Worm (Caenorhabditis elegans) whole organism, young adult: ENCODE results near the gene Y54G2A.77.

ENCODE experiments used
- B0035.1 ChIP-seq: sonication (generic microtip); optimal IDR thresholded peaks from 2 replicates; lab custom pipeline; 2016; ENCODE audit warnings: missing genetic modification characterization, mild to moderate bottlenecking, missing compliant biosample characterization, missing genotype, missing genetic modification reagents
- F10E7.11 ChIP-seq: sonication (generic microtip); optimal IDR thresholded peaks from 2 replicates; lab custom pipeline; 2017; ENCODE audit warnings: mild to moderate bottlenecking, missing genetic modification characterization, moderate library complexity, missing compliant biosample characterization
- F22D6.2 ChIP-seq: sonication (generic microtip); optimal IDR thresholded peaks from 2 replicates; lab custom pipeline; 2016; ENCODE audit warnings: mild to moderate bottlenecking, missing genetic modification characterization, missing compliant biosample characterization
- F37B4.10 ChIP-seq: fragments of 200-800 bp; sonication (Bioruptor generic); IDR thresholded peaks from 2 replicates; pipeline ENCODE4 v1.3.6; 2022; ENCODE audit warnings: missing genetic modification characterization, missing compliant biosample characterization
- T26A5.8 ChIP-seq: sonication (generic microtip); optimal IDR thresholded peaks from 2 replicates; lab custom pipeline; 2016; ENCODE audit warnings: missing genetic modification characterization, missing compliant biosample characterization
- ama-1 ChIP-seq, 3 experiments: fragments of 150-350 bp in 1 of 3; sonication (generic microtip) in 2 of 3; optimal IDR thresholded peaks; 2 replicates each; lab custom pipeline; 2014 to 2018; ENCODE audit warnings: missing biosample characterization in 2 of 3, missing genetic modification characterization in 2 of 3, missing genetic modification reagents in 2 of 3
- attf-5 ChIP-seq: fragments of 200-800 bp; sonication (Bioruptor generic); optimal IDR thresholded peaks from 2 replicates; lab custom pipeline; 2018; ENCODE audit warnings: mild to moderate bottlenecking, missing genetic modification characterization, missing compliant biosample characterization
- bed-2 ChIP-seq: fragments of 200-800 bp; sonication (Bioruptor generic); IDR thresholded peaks from 2 replicates; pipeline ENCODE4 v1.3.6; 2022; ENCODE audit warnings: missing genetic modification reagents, missing genetic modification characterization, missing compliant biosample characterization
- ccch-3 ChIP-seq: fragments of 200-800 bp; sonication (Bioruptor generic); optimal IDR thresholded peaks from 2 replicates; lab custom pipeline; 2018; ENCODE audit warnings: mild to moderate bottlenecking, missing genetic modification characterization, missing compliant biosample characterization
- ceh-100 ChIP-seq: fragments of 200-800 bp; sonication (Bioruptor generic); IDR thresholded peaks from 2 replicates; pipeline ENCODE4 v1.3.6; 2022; ENCODE audit warnings: missing genetic modification reagents, missing genetic modification characterization, missing compliant biosample characterization
- ceh-27 ChIP-seq: fragments of 200-800 bp; sonication (Bioruptor generic); optimal IDR thresholded peaks from 2 replicates; lab custom pipeline; 2018; ENCODE audit warnings: mild to moderate bottlenecking, missing genetic modification characterization, moderate library complexity, missing compliant biosample characterization
- ceh-79 ChIP-seq: sonication (generic microtip); optimal IDR thresholded peaks from 2 replicates; lab custom pipeline; 2017; ENCODE audit warnings: mild to moderate bottlenecking, missing genetic modification characterization, missing compliant biosample characterization
- efl-1 ChIP-seq: fragments of 150-350 bp; optimal IDR thresholded peaks from 2 replicates; lab custom pipeline; 2014; ENCODE audit warnings: missing biosample characterization, missing genetic modification reagents, missing genetic modification characterization
- egl-18 ChIP-seq: fragments of 200-800 bp; sonication (Bioruptor generic); IDR thresholded peaks from 2 replicates; pipeline ENCODE4 v1.3.6; 2022; ENCODE audit warnings: missing genetic modification reagents, missing genetic modification characterization, missing compliant biosample characterization
- egrh-3 ChIP-seq: fragments of 200-800 bp; sonication (Bioruptor generic); IDR thresholded peaks from 2 replicates; pipeline ENCODE4 v1.3.6; 2022; ENCODE audit warnings: missing genetic modification reagents, missing genetic modification characterization, missing compliant biosample characterization
- gei-17 ChIP-seq: fragments of 200-800 bp; sonication (Bioruptor generic); optimal IDR thresholded peaks from 2 replicates; lab custom pipeline; 2018; ENCODE audit warnings: mild to moderate bottlenecking, missing genetic modification characterization, missing compliant biosample characterization
- hlh-26 ChIP-seq: fragments of 200-800 bp; sonication (Bioruptor generic); conservative IDR thresholded peaks from 2 replicates; pipeline ENCODE4 v1.3.6; 2022; ENCODE audit warnings: missing genetic modification reagents, missing genetic modification characterization, missing compliant biosample characterization
- hmg-1.2 ChIP-seq: fragments of 200-800 bp; sonication (Bioruptor generic); IDR thresholded peaks from 2 replicates; pipeline ENCODE4 v1.3.6; 2022; ENCODE audit warnings: missing genetic modification reagents, missing genetic modification characterization, missing compliant biosample characterization
- hrde-1 ChIP-seq: sonication (generic microtip); optimal IDR thresholded peaks from 2 replicates; lab custom pipeline; 2016; ENCODE audit warnings: missing genetic modification characterization, mild to moderate bottlenecking, missing compliant biosample characterization, moderate library complexity, missing genotype, missing genetic modification reagents, borderline replicate concordance
- lag-1 ChIP-seq: fragments of 200-800 bp; sonication (Bioruptor generic); IDR thresholded peaks from 2 replicates; pipeline ENCODE4 v1.3.6; 2022; ENCODE audit warnings: missing genetic modification reagents, missing genetic modification characterization, missing compliant biosample characterization
- let-526 ChIP-seq: fragments of 200-800 bp; sonication (Bioruptor generic); IDR thresholded peaks from 2 replicates; pipeline ENCODE4 v1.3.6; 2022; ENCODE audit warnings: missing genetic modification reagents, missing genetic modification characterization, missing compliant biosample characterization
- let-607 ChIP-seq, 2 experiments: fragments of 200-800 bp in 1 of 2; sonication (Bioruptor generic) in 1 of 2; sonication (generic microtip) in 1 of 2; optimal IDR thresholded peaks; 2 replicates each; lab custom pipeline; 2016 to 2018; ENCODE audit warnings: mild to moderate bottlenecking in 2 of 2, missing compliant biosample characterization in 2 of 2, missing genetic modification characterization in 2 of 2, moderate library complexity in 2 of 2, missing genotype in 1 of 2
- lsl-1 ChIP-seq: fragments of 200-800 bp; sonication (Bioruptor generic); optimal IDR thresholded peaks from 2 replicates; lab custom pipeline; 2018; ENCODE audit warnings: mild to moderate bottlenecking, missing genetic modification characterization, moderate library complexity, missing compliant biosample characterization
- madf-3 ChIP-seq: fragments of 200-800 bp; sonication (Bioruptor generic); IDR thresholded peaks from 2 replicates; pipeline ENCODE4 v1.3.6; 2022; ENCODE audit warnings: missing genetic modification reagents, missing genetic modification characterization, missing compliant biosample characterization
- mcd-1 ChIP-seq: fragments of 200-800 bp; sonication (Bioruptor generic); IDR thresholded peaks from 2 replicates; pipeline ENCODE4 v1.3.6; 2022; ENCODE audit warnings: missing genetic modification reagents, missing genetic modification characterization, missing compliant biosample characterization
- nfya-2 ChIP-seq: fragments of 200-800 bp; sonication (Bioruptor generic); IDR thresholded peaks from 2 replicates; pipeline ENCODE4 v1.3.6; 2022; ENCODE audit warnings: missing genetic modification reagents, missing genetic modification characterization, missing compliant biosample characterization
- nhr-179 ChIP-seq: sonication (generic microtip); optimal IDR thresholded peaks from 2 replicates; lab custom pipeline; 2016; ENCODE audit warnings: mild to moderate bottlenecking, missing genetic modification characterization, missing compliant biosample characterization
- nhr-90 ChIP-seq: sonication (generic microtip); optimal IDR thresholded peaks from 2 replicates; lab custom pipeline; 2016; ENCODE audit warnings: missing genotype, mild to moderate bottlenecking, missing genetic modification characterization, missing compliant biosample characterization
- pbrm-1 ChIP-seq: fragments of 200-800 bp; sonication (Bioruptor generic); IDR thresholded peaks from 2 replicates; pipeline ENCODE4 v1.3.6; 2022; ENCODE audit warnings: missing genetic modification reagents, missing genetic modification characterization, missing compliant biosample characterization
- pha-4 ChIP-seq: fragments of 150-350 bp; sonication (generic microtip); optimal IDR thresholded peaks from 2 replicates; lab custom pipeline; 2014; ENCODE audit warnings: missing biosample characterization, missing genetic modification reagents, missing genetic modification characterization
- sdz-38 ChIP-seq: sonication (generic microtip); optimal IDR thresholded peaks from 2 replicates; lab custom pipeline; 2016; ENCODE audit warnings: missing genotype, missing genetic modification characterization, missing compliant biosample characterization
- sea-2 ChIP-seq: fragments of 200-800 bp; sonication (Bioruptor generic); IDR thresholded peaks from 2 replicates; pipeline ENCODE4 v1.3.6; 2022; ENCODE audit warnings: missing genetic modification characterization, missing compliant biosample characterization
- snpc-3.4 ChIP-seq: sonication (generic microtip); optimal IDR thresholded peaks from 2 replicates; lab custom pipeline; 2017; ENCODE audit warnings: missing genetic modification characterization, mild to moderate bottlenecking, missing compliant biosample characterization, antibody characterized with exemption, moderate library complexity, missing genotype, missing genetic modification reagents
- somi-1 ChIP-seq: fragments of 200-800 bp; sonication (Bioruptor generic); optimal IDR thresholded peaks from 2 replicates; lab custom pipeline; 2018; ENCODE audit warnings: mild to moderate bottlenecking, missing genetic modification characterization, missing compliant biosample characterization
- tlf-1 ChIP-seq: fragments of 200-800 bp; sonication (Bioruptor generic); optimal IDR thresholded peaks from 2 replicates; lab custom pipeline; 2018; ENCODE audit warnings: mild to moderate bottlenecking, missing genetic modification characterization, missing compliant biosample characterization
- unc-62 ChIP-seq: fragments of 150-350 bp; optimal IDR thresholded peaks from 2 replicates; lab custom pipeline; 2014; ENCODE audit warnings: missing biosample characterization, missing genetic modification reagents, missing genetic modification characterization
- zfh-2 ChIP-seq: fragments of 200-800 bp; sonication (Bioruptor generic); conservative IDR thresholded peaks from 2 replicates; pipeline ENCODE4 v1.3.6; 2022; ENCODE audit warnings: missing genetic modification reagents, missing genetic modification characterization, missing compliant biosample characterization
- zim-3 ChIP-seq: sonication (generic microtip); optimal IDR thresholded peaks from 2 replicates; lab custom pipeline; 2017; ENCODE audit warnings: mild to moderate bottlenecking, missing genetic modification characterization, moderate library complexity, missing compliant biosample characterization
- ztf-18 ChIP-seq: sonication (generic microtip); optimal IDR thresholded peaks from 2 replicates; lab custom pipeline; 2016; ENCODE audit warnings: missing genotype, mild to moderate bottlenecking, missing genetic modification characterization, missing compliant biosample characterization
- ztf-26 ChIP-seq: sonication (generic microtip); optimal IDR thresholded peaks from 2 replicates; lab custom pipeline; 2017; ENCODE audit warnings: missing genetic modification characterization, missing compliant biosample characterization
- ztf-28 ChIP-seq: fragments of 200-800 bp; sonication (Bioruptor generic); IDR thresholded peaks from 2 replicates; pipeline ENCODE4 v1.3.6; 2022; ENCODE audit warnings: missing genetic modification reagents, missing genetic modification characterization, missing compliant biosample characterization
- ztf-3 ChIP-seq: fragments of 200-800 bp; sonication (Bioruptor generic); optimal IDR thresholded peaks from 2 replicates; lab custom pipeline; 2018; ENCODE audit warnings: mild to moderate bottlenecking, missing genetic modification characterization, missing compliant biosample characterization

Y54G2A.77 gene

DNA sequence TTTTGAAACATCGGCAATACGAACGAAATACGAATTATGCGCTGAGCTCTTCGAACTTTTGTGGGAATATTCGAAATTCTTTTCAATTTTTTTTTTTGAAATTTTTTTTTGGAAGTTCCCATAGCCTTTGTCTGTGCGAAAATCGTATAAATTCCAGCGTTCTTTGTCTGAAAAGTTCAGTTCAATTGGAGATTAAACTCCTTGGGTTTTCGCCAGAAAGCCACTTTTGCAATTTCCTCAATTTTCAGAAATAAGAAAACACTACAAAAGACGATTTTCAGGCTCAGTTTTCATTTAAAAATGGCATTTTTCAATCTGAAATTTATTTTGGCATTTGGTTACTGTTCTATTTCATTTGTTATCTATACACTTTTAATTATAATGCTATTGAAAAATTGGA, 3.3 kb upstream of the Y54G2A.77 start, which contains the start of gene Y54G2A.38 (continued):
- no peak for TF ChIP-seq lag-1 (GFP tag; lab: Robert Waterston, UW)
- TF ChIP-seq somi-1 (GFP tag; lab: Kevin White, UChicago), result no peak
- no peak for TF ChIP-seq T26A5.8 (tag; lab: Kevin White, UChicago)

DNA sequence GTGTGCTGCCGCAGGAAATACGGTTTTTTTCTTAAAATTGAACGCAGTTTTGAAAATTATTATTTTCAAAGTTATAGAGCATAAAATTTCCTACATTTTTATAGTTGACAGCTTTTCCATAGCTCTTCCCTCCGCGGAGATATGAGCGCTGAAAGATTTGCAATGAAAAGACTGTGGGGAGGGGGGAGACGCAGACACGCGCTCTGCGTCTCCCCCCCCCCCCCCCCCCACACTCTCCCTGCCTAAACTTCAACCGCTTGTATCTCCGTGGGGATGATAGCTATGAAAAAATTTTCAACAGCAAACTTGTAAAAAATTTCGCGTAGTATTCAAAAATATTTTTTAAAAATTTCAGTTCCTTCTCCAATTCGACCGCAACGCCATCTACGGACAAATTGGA, 1.0 kb upstream of the Y54G2A.77 start:
- no peak for TF ChIP-seq ccch-3 (GFP tag; lab: Kevin White, UChicago)
- peak; percentile 89 for TF ChIP-seq hmg-1.2
- TF ChIP-seq zfh-2 (GFP tag; lab: Robert Waterston, UW), result peak; percentile 67; the same call in 1 of the 2 replicates
- peak; percentile 60; the same call in 1 of the 2 replicates for TF ChIP-seq egrh-3
- no peak for TF ChIP-seq unc-62
- no peak for TF ChIP-seq bed-2 (GFP tag; lab: Robert Waterston, UW)
- TF ChIP-seq mcd-1 (GFP tag; lab: Robert Waterston, UW), result 0 out of 2 replicates have a peak, but pooled peaks have one; percentile 11

DNA sequence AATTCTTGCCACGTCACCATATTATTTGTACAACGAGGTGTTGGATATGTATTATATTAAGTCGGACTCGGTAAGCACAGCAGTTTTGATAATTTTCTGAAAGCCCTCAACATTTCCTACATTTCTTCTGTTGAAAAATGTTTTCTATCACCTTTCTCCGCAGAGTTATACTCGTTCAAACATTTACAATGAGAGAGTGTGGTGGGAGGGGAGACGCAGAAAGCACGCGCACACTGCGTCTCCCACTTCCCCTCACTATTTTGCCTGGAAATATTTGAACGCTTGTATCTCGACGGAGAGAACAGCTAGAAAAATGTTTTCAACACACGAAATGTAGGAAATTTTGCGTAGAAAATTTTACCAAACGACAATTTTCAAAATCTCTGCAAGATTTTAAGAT, 1.7 kb downstream of the Y54G2A.77 start:
- peak; percentile 78 for TF ChIP-seq hmg-1.2
- TF ChIP-seq F22D6.2 (tag; lab: Kevin White, UChicago), result no peak
- TF ChIP-seq F37B4.10 (GFP tag; lab: Robert Waterston, UW), result 0 out of 2 replicates have a peak, but pooled peaks have one; percentile 57
- TF ChIP-seq, all 124 proteins: peak for 2

DNA sequence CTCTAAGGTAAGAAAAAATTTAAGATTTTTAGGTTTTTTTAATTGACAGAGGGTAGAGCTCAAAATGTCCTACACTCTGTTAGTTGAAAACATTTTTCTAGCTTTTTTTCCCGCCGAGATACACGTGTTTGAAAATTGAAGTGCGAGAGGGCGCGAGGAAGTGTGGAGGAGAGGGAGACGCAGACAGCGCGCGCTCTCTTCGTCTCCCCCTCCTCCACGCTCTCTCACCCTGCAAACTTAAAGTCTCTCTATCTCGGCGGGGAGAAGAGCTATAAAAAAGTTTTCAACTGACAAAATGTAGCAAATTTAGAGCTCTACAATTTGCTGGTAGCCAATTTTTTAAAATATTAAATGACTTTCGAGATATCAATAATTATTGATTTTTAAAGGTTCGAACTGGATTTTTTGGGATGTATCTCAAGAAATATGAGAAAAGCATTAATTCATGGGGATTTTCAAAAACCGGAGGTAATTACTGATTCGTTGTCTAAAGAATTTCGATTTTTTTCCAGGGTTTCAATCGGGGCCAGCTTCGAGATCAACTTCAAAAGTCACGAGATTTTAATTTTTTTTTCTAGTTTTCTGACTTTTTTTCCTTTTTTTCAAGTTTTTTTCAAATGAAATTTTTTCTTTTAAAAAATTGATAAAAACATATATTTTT, 2.7 kb downstream of the Y54G2A.77 start:
- TF ChIP-seq let-526 (GFP tag; lab: Robert Waterston, UW), result no peak
- TF ChIP-seq F37B4.10 (GFP tag; lab: Robert Waterston, UW), result no peak
- no peak; the same call in 1 of the 2 replicates for TF ChIP-seq pbrm-1 (GFP tag; lab: Robert Waterston, UW)
- no peak for TF ChIP-seq nhr-179 (tag; lab: Kevin White, UChicago)
- TF ChIP-seq B0035.1 (tag; lab: Kevin White, UChicago), result no peak
- TF ChIP-seq lsl-1, result no peak
- TF ChIP-seq gei-17 (GFP tag; lab: Kevin White, UChicago), result no peak
- TF ChIP-seq let-607 (tag; optimal IDR thresholded peaks at IDR 0.05; lab: Kevin White, UChicago), result no peak
- TF ChIP-seq ztf-26, result peak; percentile 74
- peak; percentile 27; the same call in 1 of the 2 replicates for TF ChIP-seq mcd-1 (GFP tag; lab: Robert Waterston, UW)
- TF ChIP-seq efl-1 (GFP tag; lab: Kevin White, UChicago), result no peak
- TF ChIP-seq ama-1 (optimal IDR thresholded peaks at IDR 0.05; lab: Kevin White, UChicago), result no peak
- no peak for TF ChIP-seq ama-1 (GFP tag; optimal IDR thresholded peaks at IDR 0.05; lab: Kevin White, UChicago)
- peak; percentile 77 for TF ChIP-seq zfh-2 (GFP tag; lab: Robert Waterston, UW)
- no peak for TF ChIP-seq snpc-3.4 (tag; lab: Kevin White, UChicago)
- TF ChIP-seq sea-2 (GFP tag; lab: Robert Waterston, UW), result no peak
- TF ChIP-seq hrde-1 (tag; lab: Kevin White, UChicago), result no peak
- TF ChIP-seq nfya-2 (GFP tag; lab: Robert Waterston, UW), result no peak
- TF ChIP-seq ceh-79 (tag; lab: Kevin White, UChicago), result peak; percentile 64
- no peak for TF ChIP-seq attf-5 (GFP tag; lab: Kevin White, UChicago)
- no peak for TF ChIP-seq pha-4 (tag; lab: Kevin White, UChicago)
- no peak for TF ChIP-seq ztf-18 (tag; lab: Kevin White, UChicago)
- no peak for TF ChIP-seq madf-3 (GFP tag; lab: Robert Waterston, UW)
- no peak for TF ChIP-seq ceh-100
- TF ChIP-seq ccch-3 (GFP tag; lab: Kevin White, UChicago), result no peak
- no peak for TF ChIP-seq sdz-38 (tag; lab: Kevin White, UChicago)
- TF ChIP-seq tlf-1 (GFP tag; lab: Kevin White, UChicago), result no peak
- TF ChIP-seq hlh-26 (GFP tag; lab: Robert Waterston, UW), result no peak
- no peak for TF ChIP-seq F10E7.11 (tag; lab: Kevin White, UChicago)
- no peak for TF ChIP-seq ztf-28 (GFP tag; lab: Robert Waterston, UW)
- no peak for TF ChIP-seq nhr-90 (tag; lab: Kevin White, UChicago)
- peak; percentile 34 for TF ChIP-seq zim-3
- no peak for TF ChIP-seq egl-18 (GFP tag; lab: Robert Waterston, UW)
- TF ChIP-seq ceh-27 (GFP tag; lab: Kevin White, UChicago), result no peak
- no peak for TF ChIP-seq ztf-3 (GFP tag; lab: Kevin White, UChicago)
- TF ChIP-seq bed-2 (GFP tag; lab: Robert Waterston, UW), result no peak
